Fruit fly (Drosophila melanogaster): ENCODE results near the gene Ref2.

dm6 chr2L:12608790-12609189, 37.4 kb downstream of the Ref2 start:
- TF ChIP-seq CG6276 (GFP tag; optimal IDR thresholded peaks at IDR 0.05) (no peak), Smox (GFP tag; optimal IDR thresholded peaks at IDR 0.05) (no peak), Eip75B (GFP tag; optimal IDR thresholded peaks at IDR 0.05) (no peak), svp (GFP tag) (no peak), topi (GFP tag; optimal IDR thresholded peaks at IDR 0.05) (no peak)
